Fruit fly (Drosophila melanogaster) whole organism: ENCODE data around the gene Hmgcr.

Experiments
- Dll ChIP-seq: fragments of >200 bp; optimal IDR thresholded peaks from 2 replicates; lab custom pipeline; 2017
- EcR ChIP-seq, 2 experiments: fragments of >200 bp; optimal IDR thresholded peaks; 2 replicates each; lab custom pipeline; 2017; ENCODE audit warnings: missing biosample characterization in 2 of 2, missing genetic modification characterization in 2 of 2, missing genetic modification reagents in 2 of 2
- psq ChIP-seq: fragments of >200 bp; optimal IDR thresholded peaks from 2 replicates; lab custom pipeline; 2017
- usp ChIP-seq: fragments of >200 bp; optimal IDR thresholded peaks from 2 replicates; lab custom pipeline; 2017; ENCODE audit warnings: missing biosample characterization, missing genetic modification characterization, mixed read lengths

- TF ChIP-seq psq (no peak), EcR (GFP tag; optimal IDR thresholded peaks at IDR 0.05; lab: Kevin White, UChicago) (no peak), usp (GFP tag; lab: Kevin White, UChicago) (no peak), Dll (no peak)
Measured at dm6 chr3R:23789584-23789983, 56.5 kb downstream of the Hmgcr start.
